Worm (Caenorhabditis elegans) whole organism, early embryonic: ENCODE measurements around the gene glit-1.

Source experiments
- B0310.2 ChIP-seq: sonication (generic microtip); optimal IDR thresholded peaks from 2 replicates; lab custom pipeline; 2016; ENCODE audit warnings: mild to moderate bottlenecking, missing genetic modification characterization, missing compliant biosample characterization
- F13C5.2 ChIP-seq: sonication (generic microtip); optimal IDR thresholded peaks from 2 replicates; lab custom pipeline; 2017; ENCODE audit warnings: mild to moderate bottlenecking, missing genetic modification characterization, inconsistent platforms, missing compliant biosample characterization
- aly-1 ChIP-seq: sonication (generic microtip); optimal IDR thresholded peaks from 2 replicates; lab custom pipeline; 2016; ENCODE audit warnings: missing genetic modification characterization, missing compliant biosample characterization
- ama-1 ChIP-seq: fragments of 150-350 bp; optimal IDR thresholded peaks from 2 replicates; lab custom pipeline; 2014
- ceh-13 ChIP-seq: fragments of 200-800 bp; sonication (Bioruptor generic); optimal IDR thresholded peaks from 2 replicates; lab custom pipeline; 2018; ENCODE audit warnings: mild to moderate bottlenecking, missing genetic modification characterization, missing compliant biosample characterization
- ceh-36 ChIP-seq: sonication (generic microtip); optimal IDR thresholded peaks from 2 replicates; lab custom pipeline; 2016; ENCODE audit warnings: missing genetic modification characterization, inconsistent platforms, missing compliant biosample characterization
- ets-7 ChIP-seq: sonication (generic microtip); optimal IDR thresholded peaks from 2 replicates; lab custom pipeline; 2016; ENCODE audit warnings: missing genotype, missing genetic modification characterization, missing compliant biosample characterization
- flt-1 ChIP-seq: fragments of 200-800 bp; sonication (Bioruptor generic); IDR thresholded peaks from 2 replicates; pipeline ENCODE4 v1.3.6; 2022; ENCODE audit warnings: missing genetic modification characterization, missing compliant biosample characterization
- hmbx-1 ChIP-seq: sonication (generic microtip); optimal IDR thresholded peaks from 2 replicates; lab custom pipeline; 2016; ENCODE audit warnings: mild to moderate bottlenecking, missing genetic modification characterization, missing compliant biosample characterization
- hmg-4 ChIP-seq: fragments of 200-800 bp; sonication (Bioruptor generic); optimal IDR thresholded peaks from 2 replicates; lab custom pipeline; 2018; ENCODE audit warnings: mild to moderate bottlenecking, missing genetic modification characterization, missing compliant biosample characterization
- hnd-1 ChIP-seq: sonication (generic microtip); optimal IDR thresholded peaks from 2 replicates; lab custom pipeline; 2016; ENCODE audit warnings: missing genetic modification characterization, missing compliant biosample characterization
- pes-1 ChIP-seq: fragments of 200-800 bp; sonication (Bioruptor generic); IDR thresholded peaks from 2 replicates; pipeline ENCODE4 v1.3.6; 2022; ENCODE audit warnings: missing genetic modification reagents, missing genetic modification characterization, missing compliant biosample characterization
- scrt-1 ChIP-seq: fragments of 200-800 bp; sonication (Bioruptor generic); IDR thresholded peaks from 2 replicates; pipeline ENCODE4 v1.3.6; 2022; ENCODE audit warnings: missing genetic modification characterization, missing compliant biosample characterization
- sea-1 ChIP-seq: fragments of 200-800 bp; sonication (Bioruptor generic); conservative IDR thresholded peaks from 2 replicates; pipeline ENCODE4 v1.3.6; 2022; ENCODE audit warnings: missing genetic modification characterization, missing compliant biosample characterization
- tbx-11 ChIP-seq: fragments of 200-800 bp; sonication (Bioruptor generic); IDR thresholded peaks from 2 replicates; pipeline ENCODE4 v1.3.6; 2022; ENCODE audit warnings: missing genetic modification characterization, missing compliant biosample characterization
- tbx-37 ChIP-seq: fragments of 200-800 bp; sonication (Bioruptor generic); conservative IDR thresholded peaks from 2 replicates; pipeline ENCODE4 v1.3.6; 2022; ENCODE audit warnings: missing genetic modification reagents, missing genetic modification characterization, missing compliant biosample characterization
- tra-4 ChIP-seq: sonication (generic microtip); optimal IDR thresholded peaks from 2 replicates; lab custom pipeline; 2017; ENCODE audit warnings: missing genetic modification characterization, missing compliant biosample characterization

glit-1 gene

DNA sequence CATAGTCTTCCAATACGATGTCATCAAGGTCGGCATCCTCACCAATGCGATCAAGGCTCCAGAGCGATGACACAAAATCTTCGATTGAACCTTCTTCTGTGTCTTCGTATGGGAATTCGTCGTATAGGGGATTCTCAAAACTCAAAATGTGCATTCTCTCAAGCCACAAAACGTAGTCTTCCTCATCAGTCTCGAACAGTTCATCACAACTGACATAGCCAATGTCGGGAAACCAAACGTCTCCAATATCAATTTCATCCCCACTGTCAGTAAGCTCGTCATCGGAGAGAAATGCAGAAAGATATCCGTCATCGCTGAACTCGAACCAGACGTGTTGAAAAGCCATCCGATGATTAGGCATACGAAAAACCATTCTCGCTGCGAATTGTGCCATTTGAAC, 42.6 kb downstream of the glit-1 start, which contains the start of gene C39E6.2:
TSS of gene C39E6.2 (minus strand) at position 394 of the 400 bp plus-strand sequence.
- TF ChIP-seq flt-1 (GFP tag; lab: Robert Waterston, UW) (no peak), tra-4 (tag; lab: Kevin White, UChicago) (no peak), scrt-1 (GFP tag; lab: Robert Waterston, UW) (no peak), aly-1 (no peak), hnd-1 (tag; lab: Kevin White, UChicago) (no peak), sea-1 (GFP tag; lab: Robert Waterston, UW) (no peak), hmbx-1 (tag; lab: Kevin White, UChicago) (no peak), tbx-11 (GFP tag; lab: Robert Waterston, UW) (no peak), ets-7 (tag; lab: Kevin White, UChicago) (no peak), F13C5.2 (tag; lab: Kevin White, UChicago) (no peak), pes-1 (GFP tag; lab: Robert Waterston, UW) (no peak), B0310.2 (no peak), ama-1 (lab: Kevin White, UChicago) (no peak), ceh-13 (GFP tag; lab: Kevin White, UChicago) (no peak), hmg-4 (no peak)

DNA sequence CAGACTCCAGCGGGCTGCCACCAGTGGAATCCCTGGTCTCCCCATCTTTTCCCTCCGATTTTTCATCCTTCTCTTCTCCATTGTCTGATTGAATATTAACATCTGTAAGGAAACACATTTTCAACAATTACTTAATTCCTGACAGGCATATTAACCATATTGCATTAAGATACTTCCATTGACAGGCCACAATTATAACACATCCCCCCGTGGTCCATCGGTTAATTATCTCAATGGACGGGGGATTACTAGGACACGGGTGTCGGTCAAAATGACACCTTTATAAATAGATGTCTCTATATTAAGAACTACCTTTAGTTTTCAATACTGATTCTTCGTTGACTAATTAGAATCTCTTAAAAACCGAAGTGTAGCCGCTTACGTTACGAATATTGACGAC, 47.6 kb downstream of the glit-1 start:
- TF ChIP-seq ama-1 (lab: Kevin White, UChicago) (no peak), tra-4 (tag; lab: Kevin White, UChicago) (no peak), aly-1 (no peak), tbx-11 (GFP tag; lab: Robert Waterston, UW) (no peak)

DNA sequence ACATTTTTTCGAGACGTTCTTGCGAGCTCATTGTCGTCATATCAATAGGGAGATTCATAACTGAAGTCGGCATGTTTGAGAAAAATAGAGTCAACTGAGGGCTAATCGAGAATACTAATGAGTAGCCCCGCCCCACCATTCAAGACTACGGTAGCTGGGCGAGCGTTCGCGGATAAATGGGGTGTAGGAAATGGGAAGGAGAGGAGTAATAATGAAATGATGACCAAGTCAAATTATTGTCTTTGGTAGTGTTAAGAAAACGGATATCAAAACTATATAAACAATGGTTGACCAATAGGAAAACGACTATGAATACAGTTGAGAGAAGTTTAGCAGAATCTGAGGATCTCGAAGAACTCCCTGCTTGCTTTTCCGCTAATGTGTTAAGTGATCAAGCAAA, 49.5 kb downstream of the glit-1 start, which contains the start of gene mls-2:
TSS of gene mls-2 (minus strand) at position 101 of the 400 bp plus-strand sequence.
- no peak for TF ChIP-seq hnd-1 (tag; lab: Kevin White, UChicago)
- no peak for TF ChIP-seq hmg-4
- no peak for TF ChIP-seq B0310.2
- TF ChIP-seq ets-7 (tag; lab: Kevin White, UChicago) = no peak
- no peak for TF ChIP-seq flt-1 (GFP tag; lab: Robert Waterston, UW)
- TF ChIP-seq tbx-11 (GFP tag; lab: Robert Waterston, UW) = no peak
- no peak for TF ChIP-seq tbx-37 (GFP tag; lab: Robert Waterston, UW)
- TF ChIP-seq sea-1 (GFP tag; lab: Robert Waterston, UW) = no peak
- no peak for TF ChIP-seq ama-1 (lab: Kevin White, UChicago)
- no peak for TF ChIP-seq F13C5.2 (tag; lab: Kevin White, UChicago)
- TF ChIP-seq scrt-1 (GFP tag; lab: Robert Waterston, UW) = no peak
- TF ChIP-seq pes-1 (GFP tag; lab: Robert Waterston, UW) = no peak
- no peak for TF ChIP-seq hmbx-1 (tag; lab: Kevin White, UChicago)
- TF ChIP-seq ceh-13 (GFP tag; lab: Kevin White, UChicago) = no peak
- no peak for TF ChIP-seq tra-4 (tag; lab: Kevin White, UChicago)
- TF ChIP-seq ceh-36 (tag; lab: Kevin White, UChicago) = no peak
- TF ChIP-seq aly-1 = no peak
